Fruit fly (Drosophila melanogaster): Measurements from ENCODE around the gene Usp32.

DNA sequence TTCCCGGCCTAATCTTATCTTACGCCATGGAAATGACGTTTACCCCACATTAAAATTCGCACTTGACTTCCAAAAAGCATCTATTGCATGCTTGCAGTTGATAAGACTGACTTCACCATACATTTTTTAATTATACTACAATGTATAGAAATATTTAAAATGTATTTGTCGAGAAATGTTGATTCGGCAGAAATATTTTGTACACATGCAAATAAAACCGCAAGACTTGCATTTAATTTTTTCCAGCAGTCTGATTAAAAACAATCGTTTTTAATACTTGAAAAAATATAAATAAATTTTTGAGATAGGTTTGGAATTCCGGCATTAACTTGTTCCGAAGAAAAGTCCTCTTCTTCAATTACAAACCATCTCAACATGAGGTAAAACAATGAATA lies 25.0 kb upstream of the Usp32 start:
- TF ChIP-seq Eip78C (GFP tag) (no peak), Hr39 (GFP tag; optimal IDR thresholded peaks at IDR 0.05) (no peak), pdm3 (GFP tag; optimal IDR thresholded peaks at IDR 0.05) (no peak), CG9139 (GFP tag; optimal IDR thresholded peaks at IDR 0.05) (no peak)
